Fruit fly (Drosophila melanogaster): ENCODE results near the gene RabGGTa.

DNA sequence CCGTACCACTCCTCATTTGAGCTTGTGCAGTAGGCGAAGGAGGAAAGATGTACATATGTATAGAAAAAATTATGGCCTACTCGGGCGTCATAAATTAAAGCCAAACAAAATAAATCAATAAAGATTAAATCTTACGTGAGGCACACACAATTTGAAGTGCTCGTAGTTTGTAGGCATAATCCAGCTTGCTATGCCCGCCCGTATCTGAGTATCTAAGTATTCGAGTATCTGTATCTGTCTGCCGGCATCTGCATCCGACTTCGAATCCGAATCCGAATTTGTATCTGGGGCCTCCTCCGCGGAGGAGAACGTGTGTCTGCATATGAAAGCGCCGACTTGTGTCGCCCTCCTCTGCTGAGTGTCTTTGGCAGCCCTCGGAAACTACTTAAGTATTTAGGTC is 11.5 kb upstream of the RabGGTa start:
- no peak for TF ChIP-seq CG32264 (GFP tag; optimal IDR thresholded peaks at IDR 0.05)
- no peak for TF ChIP-seq lola (GFP tag; optimal IDR thresholded peaks at IDR 0.05)
- no peak for TF ChIP-seq pan (optimal IDR thresholded peaks at IDR 0.05)
- TF ChIP-seq sv (GFP tag; optimal IDR thresholded peaks at IDR 0.05): no peak
- TF ChIP-seq OdsH (GFP tag; optimal IDR thresholded peaks at IDR 0.05): no peak
- no peak for TF ChIP-seq dmrt93B (GFP tag; optimal IDR thresholded peaks at IDR 0.05)

All from whole organism, wandering third instar larva.